Worm (Caenorhabditis elegans): Measurements from ENCODE around the gene srt-28.
A peak's percentile ranks its signal among the peaks of the same experiment; 100 is the strongest.

Gene srt-28

ce11 chrV:2672603-2673002 is 40.8 kb downstream of the srt-28 start, which contains the start of gene W02G9.3 (continued):
- no peak for TF ChIP-seq ceh-40 (GFP tag; IDR thresholded peaks at IDR 0.05)
- 0 out of 2 replicates have a peak, but pooled peaks have one; percentile 43 for TF ChIP-seq madf-3 (GFP tag; IDR thresholded peaks at IDR 0.05)
- no peak for TF ChIP-seq snpc-4 (GFP tag; optimal IDR thresholded peaks at IDR 0.05)
- peak; percentile 24 to 64 (median 44) for TF ChIP-seq snpc-4 (tag; optimal IDR thresholded peaks at IDR 0.05)
- peak; percentile 72 for TF ChIP-seq attf-5 (GFP tag; optimal IDR thresholded peaks at IDR 0.05)
- TF ChIP-seq ceh-91 (GFP tag; IDR thresholded peaks at IDR 0.05): peak; percentile 44; the same call in 1 of the 2 replicates
- peak; percentile 68; the same call in 1 of the 2 replicates for TF ChIP-seq pbrm-1 (GFP tag; IDR thresholded peaks at IDR 0.05)
- peak; percentile 81 for TF ChIP-seq D2030.7 (GFP tag; IDR thresholded peaks at IDR 0.05)
- TF ChIP-seq fkh-3 (tag; optimal IDR thresholded peaks at IDR 0.05): no peak
- TF ChIP-seq attf-6 (GFP tag; IDR thresholded peaks at IDR 0.05): 0 out of 2 replicates have a peak, but pooled peaks have one; percentile 13
- TF ChIP-seq F49E8.2 (tag; optimal IDR thresholded peaks at IDR 0.05; ENCODE audit: insufficient read depth): peak; percentile 60
- peak; percentile 99 for TF ChIP-seq hmg-1.2 (GFP tag; IDR thresholded peaks at IDR 0.05)
- TF ChIP-seq F57A8.1 (GFP tag; optimal IDR thresholded peaks at IDR 0.05): no peak
- no peak for TF ChIP-seq lsy-27 (tag; optimal IDR thresholded peaks at IDR 0.05; ENCODE audit: borderline replicate concordance, insufficient read depth)

DNA sequence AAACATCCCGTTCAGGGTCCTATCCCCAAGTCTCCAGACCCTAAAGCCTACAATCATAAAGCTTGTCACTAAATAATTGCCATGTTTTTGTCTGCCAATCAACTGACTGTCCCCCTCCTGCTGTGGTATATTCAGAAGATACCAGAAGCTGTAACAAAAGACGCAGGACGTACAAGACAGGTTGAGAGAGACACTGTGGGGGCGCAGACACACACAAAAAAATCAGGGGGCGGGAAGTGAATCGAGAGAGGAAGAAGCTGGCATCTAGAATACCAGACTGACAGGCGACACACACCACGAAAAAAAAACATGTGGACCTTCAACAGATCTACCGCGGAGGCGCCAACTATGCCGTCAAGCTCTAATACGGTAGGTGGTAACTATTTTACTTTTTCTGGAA is 42.3 kb downstream of the srt-28 start, which contains the start of gene kel-8:
Gene kel-8 (plus strand): TSS at position 301 of the 400 bp plus-strand sequence.
- TF ChIP-seq rcor-1 (GFP tag; IDR thresholded peaks at IDR 0.05) (no peak), madf-3 (GFP tag; IDR thresholded peaks at IDR 0.05) (0 out of 2 replicates have a peak, but pooled peaks have one; percentile 39)

- no peak for TF ChIP-seq atf-7 (tag; optimal IDR thresholded peaks at IDR 0.05)
- TF ChIP-seq egrh-3 (GFP tag; IDR thresholded peaks at IDR 0.05): no peak
- no peak for TF ChIP-seq him-1 (tag; optimal IDR thresholded peaks at IDR 0.05)
- TF ChIP-seq hsf-1 (GFP tag; IDR thresholded peaks at IDR 0.05): no peak
- no peak for TF ChIP-seq ztf-28 (GFP tag; IDR thresholded peaks at IDR 0.05)
- TF ChIP-seq C06A6.2 (GFP tag; conservative IDR thresholded peaks at IDR 0.05): no peak
- no peak for TF ChIP-seq dpff-1 (tag; optimal IDR thresholded peaks at IDR 0.05)
- no peak for TF ChIP-seq madf-8 (GFP tag; conservative IDR thresholded peaks at IDR 0.05)
- TF ChIP-seq lin-40 (tag; optimal IDR thresholded peaks at IDR 0.05): no peak
- no peak for TF ChIP-seq xnd-1 (tag; optimal IDR thresholded peaks at IDR 0.05)
- TF ChIP-seq ama-1 (optimal IDR thresholded peaks at IDR 0.05): no peak
- no peak for TF ChIP-seq ama-1 (GFP tag; optimal IDR thresholded peaks at IDR 0.05)
- no peak for TF ChIP-seq aptf-3 (GFP tag; IDR thresholded peaks at IDR 0.05)
- TF ChIP-seq let-607 (tag; optimal IDR thresholded peaks at IDR 0.05): no peak
- TF ChIP-seq sptf-2 (GFP tag; optimal IDR thresholded peaks at IDR 0.05): no peak
- TF ChIP-seq lin-35 (GFP tag; optimal IDR thresholded peaks at IDR 0.05): no peak
- TF ChIP-seq ets-4 (GFP tag; optimal IDR thresholded peaks at IDR 0.05): no peak
- no peak for TF ChIP-seq F52B5.7 (tag; optimal IDR thresholded peaks at IDR 0.05)
- TF ChIP-seq nfyb-1 (GFP tag; IDR thresholded peaks at IDR 0.05): no peak
Observed at ce11 chrV:2666600-2666999, 46.8 kb downstream of the srt-28 start, which contains the start of gene W02G9.4. W02G9.4 (plus strand) TSS chrV:2666900.

- TF ChIP-seq unc-62 (GFP tag; optimal IDR thresholded peaks at IDR 0.05): no peak
- 0 out of 2 replicates have a peak, but pooled peaks have one; percentile 35 for TF ChIP-seq hmg-20 (GFP tag; IDR thresholded peaks at IDR 0.05)
- no peak for TF ChIP-seq ZK185.1 (tag; optimal IDR thresholded peaks at IDR 0.05; ENCODE audit: poor library complexity, severe bottlenecking)
- 0 out of 2 replicates have a peak, but pooled peaks have one; percentile 20 for TF ChIP-seq pbrm-1 (GFP tag; IDR thresholded peaks at IDR 0.05)
- peak; percentile 84 for TF ChIP-seq mxl-1 (tag; optimal IDR thresholded peaks at IDR 0.05)
- no peak for TF ChIP-seq mel-28 (tag; optimal IDR thresholded peaks at IDR 0.05; ENCODE audit: borderline replicate concordance)
- peak; percentile 78 for TF ChIP-seq nfyb-1 (GFP tag; IDR thresholded peaks at IDR 0.05)
- peak; percentile 57; the same call in 1 of the 2 replicates for TF ChIP-seq D2030.7 (GFP tag; IDR thresholded peaks at IDR 0.05)
- TF ChIP-seq C06A6.2 (GFP tag; conservative IDR thresholded peaks at IDR 0.05): no peak
- TF ChIP-seq hrde-1 (tag; optimal IDR thresholded peaks at IDR 0.05; ENCODE audit: borderline replicate concordance): peak; percentile 3
- peak; percentile 58 for TF ChIP-seq lin-54 (GFP tag; optimal IDR thresholded peaks at IDR 0.05)
- TF ChIP-seq die-1 (tag; optimal IDR thresholded peaks at IDR 0.05): peak; percentile 79
- TF ChIP-seq sptf-2 (GFP tag; optimal IDR thresholded peaks at IDR 0.05): peak; percentile 86
- TF ChIP-seq madf-10 (tag; optimal IDR thresholded peaks at IDR 0.05): peak; percentile 21
- no peak for TF ChIP-seq repo-1 (tag; optimal IDR thresholded peaks at IDR 0.05)
Observed at ce11 chrV:2664525-2665053, 48.8 kb downstream of the srt-28 start, which contains the start of gene ndx-2. ndx-2 (minus strand) TSS chrV:2665003.
